Fruit fly (Drosophila melanogaster) whole organism, wandering third instar larva: Measurements from ENCODE around the gene Had1.

Source experiments
- Hnf4 ChIP-seq: fragments of 200-800 bp; sonication (Bioruptor generic); optimal IDR thresholded peaks from 2 replicates; lab custom pipeline; 2016; ENCODE audit warnings: missing biosample characterization, mild to moderate bottlenecking, missing genetic modification characterization
- Hr83 ChIP-seq: fragments of 200-300 bp; sonication (Bioruptor generic); optimal IDR thresholded peaks from 2 replicates; lab custom pipeline; 2016; ENCODE audit warnings: missing biosample characterization, mild to moderate bottlenecking, missing genetic modification characterization, moderate library complexity; ENCODE audit not compliant: poor library complexity, severe bottlenecking
- N ChIP-seq: fragments of >200 bp; optimal IDR thresholded peaks from 2 replicates; lab custom pipeline; 2018; ENCODE audit warnings: missing biosample characterization, missing external identifiers, missing genetic modification characterization
- Sp1 ChIP-seq: fragments of 200-800 bp; sonication (Bioruptor generic); optimal IDR thresholded peaks from 3 replicates; lab custom pipeline; 2019; ENCODE audit warnings: missing biosample characterization, mild to moderate bottlenecking, missing genetic modification characterization, moderate library complexity
- Vsx2 ChIP-seq: fragments of 200-300, 225-300 bp; sonication (Bioruptor generic); optimal IDR thresholded peaks from 2 replicates; lab custom pipeline; 2018; ENCODE audit warnings: missing biosample characterization, missing genetic modification characterization; ENCODE audit not compliant: partially characterized antibody
- dsf ChIP-seq: sonication (Bioruptor generic); optimal IDR thresholded peaks from 2 replicates; lab custom pipeline; 2016; ENCODE audit warnings: missing biosample characterization, missing genetic modification characterization, borderline replicate concordance
- h ChIP-seq: fragments of 200-800 bp; sonication (Bioruptor generic); optimal IDR thresholded peaks from 3 replicates; lab custom pipeline; 2016; ENCODE audit warnings: missing biosample characterization, mild to moderate bottlenecking, missing genetic modification characterization
- lola ChIP-seq: fragments of >200 bp; optimal IDR thresholded peaks from 2 replicates; lab custom pipeline; 2017; ENCODE audit warnings: missing biosample characterization, missing genetic modification characterization
- psq ChIP-seq: fragments of 200-800 bp; sonication (Bioruptor generic); optimal IDR thresholded peaks from 3 replicates; lab custom pipeline; 2017; ENCODE audit warnings: missing biosample characterization, mild to moderate bottlenecking, missing genetic modification characterization, moderate library complexity
- usp ChIP-seq: fragments of >200 bp; optimal IDR thresholded peaks from 2 replicates; lab custom pipeline; 2017; ENCODE audit warnings: missing biosample characterization, missing genetic modification characterization

- TF ChIP-seq Hnf4 (GFP tag; lab: Kevin White, UChicago) (no peak), dsf (GFP tag; lab: Kevin White, UChicago) (no peak), usp (GFP tag; lab: Kevin White, UChicago) (no peak), Sp1 (no peak), h (GFP tag; lab: Kevin White, UChicago) (no peak), psq (GFP tag; lab: Kevin White, UChicago) (no peak), lola (no peak), Hr83 (GFP tag; lab: Kevin White, UChicago) (no peak), N (no peak), Vsx2 (GFP tag; lab: Kevin White, UChicago) (no peak)
Measured at dm6 chrX:16330659-16331058, 22.2 kb upstream of the Had1 start, which contains the start of gene CG9919.
